Worm (Caenorhabditis elegans): ENCODE results near the gene cup-15.

DNA sequence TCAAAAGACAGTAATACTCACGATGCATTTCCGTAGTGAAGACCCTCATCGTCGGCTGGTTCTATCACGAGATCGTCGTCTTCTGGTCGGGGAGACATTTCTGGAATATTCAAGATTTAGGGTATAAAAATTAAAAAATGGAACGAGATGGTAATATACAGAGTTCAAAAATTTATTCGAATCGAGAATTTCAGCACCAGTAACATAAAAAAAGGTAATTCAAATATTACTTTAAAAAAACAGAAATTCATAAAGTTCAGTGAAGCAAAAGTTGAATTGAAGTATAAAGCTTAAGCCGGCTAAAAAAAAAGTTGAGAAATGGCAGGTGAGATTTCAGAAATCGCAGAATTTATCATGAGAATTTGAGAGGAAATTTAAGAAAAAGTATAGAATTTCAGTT is 42.6 kb upstream of the cup-15 start, which contains the start of gene cam-1:
- TF ChIP-seq lsy-2 (tag; optimal IDR thresholded peaks at IDR 0.05) (no peak), unc-62 (GFP tag; optimal IDR thresholded peaks at IDR 0.05) (no peak)
